Worm (Caenorhabditis elegans) whole organism, late embryonic: ENCODE data around the gene cyp-35A2.

ENCODE experiments used
- F13H6.1 ChIP-seq: sonication (generic microtip); optimal IDR thresholded peaks from 2 replicates; lab custom pipeline; 2016; ENCODE audit warnings: missing genetic modification characterization, missing compliant biosample characterization
- ama-1 ChIP-seq: fragments of 150-350 bp; optimal IDR thresholded peaks from 2 replicates; lab custom pipeline; 2014
- elt-2 ChIP-seq: sonication (generic microtip); optimal IDR thresholded peaks from 2 replicates; lab custom pipeline; 2016; ENCODE audit warnings: missing genetic modification reagents, missing genetic modification characterization, missing compliant biosample characterization
- ets-4 ChIP-seq: sonication (generic microtip); optimal IDR thresholded peaks from 2 replicates; lab custom pipeline; 2016; ENCODE audit warnings: missing genetic modification characterization, missing compliant biosample characterization
- fkh-10 ChIP-seq: fragments of 150-350 bp; optimal IDR thresholded peaks from 2 replicates; lab custom pipeline; 2014; ENCODE audit warnings: missing biosample characterization, missing genetic modification reagents, missing genetic modification characterization
- gmeb-2 ChIP-seq: sonication (generic microtip); optimal IDR thresholded peaks from 2 replicates; lab custom pipeline; 2016; ENCODE audit warnings: missing genetic modification characterization, inconsistent platforms, missing compliant biosample characterization
- hlh-15 ChIP-seq: sonication (generic microtip); optimal IDR thresholded peaks from 2 replicates; lab custom pipeline; 2016; ENCODE audit warnings: missing genetic modification characterization, missing compliant biosample characterization
- nhr-11 ChIP-seq: fragments of 150-350 bp; optimal IDR thresholded peaks from 2 replicates; lab custom pipeline; 2014; ENCODE audit warnings: missing biosample characterization, missing genetic modification characterization
- pha-2 ChIP-seq: sonication (generic microtip); optimal IDR thresholded peaks from 2 replicates; lab custom pipeline; 2017; ENCODE audit warnings: mild to moderate bottlenecking, missing genetic modification characterization, missing compliant biosample characterization

DNA sequence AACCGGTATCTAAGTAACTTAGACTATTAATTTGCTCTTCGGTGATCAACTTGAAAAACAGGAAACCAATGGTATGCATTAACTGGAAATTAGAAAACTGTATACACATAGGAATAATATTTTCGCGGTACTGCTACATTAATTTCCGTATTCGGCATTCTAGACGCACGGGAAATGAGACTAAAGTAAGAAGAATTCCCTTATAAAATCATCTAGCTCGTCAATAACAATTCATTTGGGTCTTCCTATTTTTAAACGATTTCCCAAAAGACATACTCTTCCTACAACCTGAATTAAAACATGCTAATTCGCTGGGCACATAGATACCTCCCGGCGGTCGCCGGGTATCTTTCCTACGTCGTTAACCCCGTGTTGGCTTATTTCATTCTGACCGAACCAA, 38.4 kb upstream of the cyp-35A2 start, which contains the start of gene srj-13:
- TF ChIP-seq pha-2 (tag; lab: Kevin White, UChicago) (no peak), ets-4 (tag; lab: Kevin White, UChicago) (no peak), gmeb-2 (tag; lab: Kevin White, UChicago) (no peak), hlh-15 (tag; lab: Kevin White, UChicago) (no peak), nhr-11 (no peak), elt-2 (no peak), fkh-10 (GFP tag; lab: Kevin White, UChicago) (no peak), F13H6.1 (tag; lab: Kevin White, UChicago) (no peak), ama-1 (lab: Kevin White, UChicago) (no peak)
